Fruit fly (Drosophila melanogaster): ENCODE measurements around the gene CG13314.

Gene CG13314

DNA sequence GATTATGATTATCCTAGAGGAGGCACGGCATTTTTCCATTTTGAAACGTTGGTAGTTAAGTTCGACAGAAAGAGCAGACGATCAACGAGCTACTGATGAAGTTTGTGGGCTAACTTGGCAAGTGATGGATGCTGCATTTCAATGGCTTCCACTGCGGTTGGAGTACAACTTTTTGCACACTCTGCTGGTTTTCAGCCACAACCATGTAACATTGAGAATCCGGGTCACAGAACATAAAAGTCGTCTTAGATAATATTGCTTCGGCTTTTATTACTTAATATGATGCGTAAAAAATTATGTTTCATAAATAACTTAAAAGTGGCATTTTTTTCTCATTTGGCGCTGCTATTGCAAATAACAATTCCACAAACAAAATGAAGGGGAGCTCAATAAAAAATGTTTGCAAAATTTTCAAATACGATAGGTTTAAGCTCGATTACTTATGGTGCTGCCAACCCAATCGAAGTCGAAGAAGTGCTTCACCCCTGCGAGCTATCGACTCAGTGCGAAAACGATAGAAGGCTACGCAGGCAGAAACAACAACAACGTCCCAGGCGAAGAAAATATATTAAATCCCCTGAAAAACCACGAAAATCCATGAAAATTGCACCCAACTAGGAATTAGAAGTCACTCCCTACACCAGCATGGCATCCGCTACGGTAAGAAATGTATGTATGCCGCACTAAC, 15.1 kb upstream of the CG13314 start, which contains the start of the genes CG5653 and CG5021:
CG5653 (minus strand) TSS at position 51 of the 688 bp plus-strand sequence.
CG5021 (plus strand) TSS at position 506 of the 688 bp plus-strand sequence.
- TF ChIP-seq noc (tag; optimal IDR thresholded peaks at IDR 0.05) = no peak

- no peak for TF ChIP-seq noc (tag; optimal IDR thresholded peaks at IDR 0.05)
Observed at dm6 chr3L:8968437-8968836, 13.2 kb upstream of the CG13314 start, which contains the start of gene CG5026. TSS of gene CG5026 (plus strand) at chr3L:8968528.

DNA sequence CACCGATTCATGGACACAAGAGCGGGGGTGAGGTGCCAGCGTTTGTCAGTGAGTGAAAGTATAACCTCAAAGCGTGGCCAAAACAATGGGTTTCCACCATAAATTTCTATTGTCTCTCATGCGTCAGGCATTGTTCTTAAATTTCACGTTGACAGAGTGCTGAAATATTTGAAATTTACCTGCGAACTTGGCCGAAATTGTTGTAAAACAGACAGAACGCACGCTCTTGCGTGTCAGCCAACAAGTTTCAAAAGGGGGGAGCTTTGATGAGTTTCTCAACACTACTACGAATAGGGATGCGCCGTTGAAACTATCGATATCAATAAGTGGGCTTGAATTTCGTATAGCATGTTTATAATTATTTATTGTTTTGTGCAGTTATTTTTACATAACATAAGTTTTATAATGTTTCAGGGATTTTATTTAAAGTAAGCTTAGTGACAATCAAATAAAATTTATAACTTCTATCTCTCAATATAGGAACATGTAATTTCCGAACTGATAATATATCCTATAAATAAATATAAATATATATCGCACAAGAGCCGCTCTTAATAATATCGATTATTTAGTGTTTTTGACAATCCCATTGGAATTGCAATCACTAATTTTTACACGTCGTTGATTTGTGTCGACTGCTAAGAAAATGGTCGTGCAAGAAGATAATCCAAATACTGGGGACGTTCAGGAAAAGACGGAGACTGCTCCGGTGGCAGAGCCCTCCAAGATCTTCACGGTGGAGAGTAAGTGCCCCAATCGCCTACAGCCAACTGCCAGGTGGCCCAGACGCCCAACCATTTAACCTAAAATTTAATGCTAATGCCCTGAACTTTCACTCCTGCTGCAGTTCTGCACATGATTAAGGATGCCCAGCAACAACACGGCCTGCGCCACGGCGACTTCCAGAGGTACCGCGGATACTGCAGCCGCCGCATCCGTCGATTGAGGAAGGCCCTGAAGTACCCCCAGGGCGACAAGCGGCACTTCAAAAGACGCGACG, 6.8 kb upstream of the CG13314 start, which contains the start of the genes pix and Srp68:
pix (minus strand) TSS at position 288 of the 1,000 bp plus-strand sequence.
Srp68 (plus strand) TSS at position 569 of the 1,000 bp plus-strand sequence.
- TF ChIP-seq noc (tag; optimal IDR thresholded peaks at IDR 0.05) = peak; percentile 76

dm6 chr3L:8978678-8979413, 2.7 kb upstream of the CG13314 start:
- no peak for TF ChIP-seq noc (tag; optimal IDR thresholded peaks at IDR 0.05)

- no peak for TF ChIP-seq noc (tag; optimal IDR thresholded peaks at IDR 0.05)
Observed at dm6 chr3L:8979780-8980179, 1.8 kb upstream of the CG13314 start, which contains the start of gene CG5644. TSS of gene CG5644 (minus strand) at chr3L:8979880.

DNA sequence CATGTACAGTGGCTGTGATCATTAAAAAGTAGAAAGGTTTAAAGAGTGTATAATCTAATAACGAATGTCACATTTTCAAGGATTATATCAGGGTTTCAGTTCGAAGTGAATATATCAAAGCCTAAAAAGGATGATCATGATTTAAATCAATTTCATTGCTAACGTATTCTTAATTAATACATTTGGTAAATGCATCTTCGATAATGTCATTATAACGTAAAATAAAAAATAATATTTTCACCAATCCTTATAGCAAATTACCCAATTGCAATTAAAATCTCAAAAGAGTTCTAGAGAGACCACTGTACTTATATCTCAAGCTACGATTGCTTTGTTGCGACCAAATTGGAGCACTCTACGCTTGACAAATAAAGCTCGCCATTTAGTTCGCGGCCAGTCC, 449 bp downstream of the CG13314 start:
- no peak for TF ChIP-seq noc (tag; optimal IDR thresholded peaks at IDR 0.05)

DNA sequence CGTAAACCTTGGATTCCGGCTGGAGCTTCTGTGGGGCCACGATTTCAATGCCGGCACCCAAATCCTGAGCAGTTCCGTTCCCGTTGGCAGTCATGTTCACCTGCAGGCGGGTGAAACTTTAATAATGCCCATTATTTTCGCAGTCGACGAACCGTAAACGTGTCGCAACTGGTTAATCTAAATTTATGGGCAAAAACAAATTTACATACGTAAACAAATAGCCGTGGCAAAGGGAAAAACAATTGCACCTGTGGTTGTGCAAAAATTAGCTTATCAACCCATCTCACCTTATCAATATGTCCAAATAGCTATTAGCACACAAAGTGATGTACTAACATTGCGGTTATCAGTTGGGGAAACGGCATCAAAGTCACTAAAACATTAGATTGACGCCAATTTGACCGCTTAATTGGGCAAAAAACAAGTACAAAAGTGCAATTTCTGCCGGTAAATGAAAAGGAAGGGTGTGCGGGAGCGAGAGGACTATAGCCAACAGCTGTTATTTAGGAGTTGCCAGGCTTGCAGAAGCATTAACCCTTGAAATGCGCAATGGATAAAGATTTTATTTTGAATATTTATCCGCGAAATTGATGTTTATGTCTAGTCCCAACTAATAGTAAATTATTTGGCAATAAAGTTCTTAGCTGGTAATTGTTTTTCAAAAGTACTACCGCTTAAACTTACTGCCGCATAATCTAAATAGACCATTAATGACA, 3.7 kb downstream of the CG13314 start:
- TF ChIP-seq noc (tag; optimal IDR thresholded peaks at IDR 0.05) = no peak

dm6 chr3L:8985848-8986320, 4.3 kb downstream of the CG13314 start, which contains the start of gene Galk:
TSS of gene Galk (minus strand) at chr3L:8986091.
- peak; percentile 79 for TF ChIP-seq noc (tag; optimal IDR thresholded peaks at IDR 0.05)

DNA sequence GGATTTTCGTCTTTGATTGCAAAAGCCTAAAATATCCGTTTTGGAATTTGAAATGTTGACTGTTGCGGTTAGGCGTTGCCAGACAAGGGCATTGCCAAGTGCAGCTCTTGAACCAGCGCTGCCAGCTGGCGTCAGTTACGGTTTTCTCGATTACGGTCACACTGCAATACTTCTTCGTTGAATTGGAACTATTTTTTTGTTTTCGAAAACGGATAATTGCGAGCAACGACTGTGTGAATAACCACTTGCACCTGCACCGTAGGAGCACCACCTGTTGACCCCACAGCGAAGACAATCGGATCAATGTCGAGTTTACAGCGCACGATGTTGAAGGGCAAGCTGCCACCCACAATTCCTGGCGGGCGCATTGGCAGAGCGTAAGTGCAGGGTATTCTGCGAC, 5.0 kb downstream of the CG13314 start, which contains the start of gene CG5068:
CG5068 (plus strand) TSS at position 129 of the 400 bp plus-strand sequence.
- no peak for TF ChIP-seq noc (tag; optimal IDR thresholded peaks at IDR 0.05)

DNA sequence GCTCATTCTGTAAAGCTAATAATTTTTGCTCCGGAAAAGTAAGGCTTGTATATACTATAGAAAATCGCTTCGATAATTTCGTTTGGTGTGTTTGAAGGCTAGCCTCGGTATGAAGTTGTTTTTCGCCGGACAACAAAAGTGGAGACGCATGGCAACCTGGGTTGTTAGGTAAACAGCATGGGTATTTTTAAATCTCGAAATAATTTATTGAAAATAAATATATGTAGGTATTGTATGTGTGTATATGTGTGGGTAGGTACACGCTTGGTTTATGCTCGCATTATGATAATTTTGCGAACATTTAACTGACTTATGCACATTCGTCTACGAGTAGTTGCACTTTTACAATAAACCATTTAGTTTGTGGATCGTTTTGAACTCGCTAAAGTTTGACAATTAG, 8.5 kb downstream of the CG13314 start, which contains the start of gene CG5280:
CG5280 (minus strand) TSS at position 101 of the 400 bp plus-strand sequence.
- TF ChIP-seq noc (tag; optimal IDR thresholded peaks at IDR 0.05) = no peak

DNA sequence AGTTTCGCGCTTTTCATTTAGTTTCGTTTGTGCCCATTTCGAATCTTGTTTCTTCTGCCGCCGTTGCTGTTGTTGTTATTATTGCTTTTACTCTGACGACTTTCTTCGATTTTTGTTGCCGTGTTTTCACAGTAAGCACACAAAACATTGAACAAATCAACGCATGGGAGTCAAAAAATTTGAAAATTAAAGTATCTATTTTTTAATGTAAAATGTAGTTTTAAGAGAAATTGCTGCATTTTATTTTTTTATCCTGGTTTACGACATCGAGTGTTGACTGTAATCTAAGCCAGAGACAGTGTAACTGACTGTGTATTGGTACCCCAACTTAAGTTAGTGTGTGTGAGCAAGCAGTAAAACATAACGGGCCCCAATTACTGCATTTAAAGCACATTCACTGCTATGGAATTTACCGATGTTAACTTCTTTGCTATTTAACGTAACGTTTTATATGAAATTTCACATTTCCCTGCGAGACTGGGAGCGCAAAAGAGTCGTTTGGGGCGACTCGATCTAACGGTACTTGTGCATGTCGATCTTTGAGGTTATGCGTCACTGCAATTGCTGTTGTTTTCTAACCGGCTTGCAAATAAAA, 14.7 kb downstream of the CG13314 start:
- peak; percentile 83 for TF ChIP-seq noc (tag; optimal IDR thresholded peaks at IDR 0.05)

DNA sequence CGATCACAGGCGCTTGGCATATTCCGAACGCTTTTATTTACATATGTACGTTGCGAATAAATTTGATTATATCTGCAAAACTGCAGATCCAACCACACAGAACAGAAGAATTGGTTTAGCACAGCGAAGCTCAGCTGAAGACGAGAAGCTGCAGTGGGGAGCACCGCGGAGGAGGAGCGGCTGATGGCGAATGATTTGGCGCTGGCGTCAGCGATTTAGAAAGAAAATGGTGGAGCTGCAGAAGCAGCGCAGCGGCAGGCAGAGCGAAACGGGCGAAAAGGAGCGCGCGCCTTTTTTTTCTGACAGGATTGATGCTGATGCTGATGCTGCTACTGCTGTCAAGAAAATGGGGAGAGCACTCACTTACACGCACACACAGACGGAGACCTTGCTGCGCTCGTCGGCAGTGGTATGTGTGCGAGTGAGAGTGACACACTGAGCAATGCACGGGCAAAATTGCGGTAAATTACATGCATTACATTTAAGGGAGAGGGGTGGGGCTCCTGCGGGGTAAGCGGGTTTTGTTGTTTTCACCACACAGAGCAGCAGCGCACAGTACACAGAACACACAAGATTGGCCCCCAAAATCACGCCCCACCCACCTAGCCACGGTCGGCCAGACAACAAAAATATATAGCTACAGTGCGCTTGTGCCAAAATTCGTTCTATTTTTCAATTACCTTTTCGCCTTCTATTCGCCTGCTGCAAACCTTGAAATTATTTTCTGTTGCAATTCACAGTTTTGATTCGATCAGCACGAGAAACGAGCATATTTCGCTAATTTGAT, 15.5 kb downstream of the CG13314 start:
- TF ChIP-seq noc (tag; optimal IDR thresholded peaks at IDR 0.05) = no peak

- TF ChIP-seq noc (tag; optimal IDR thresholded peaks at IDR 0.05) = peak; percentile 31
Observed at dm6 chr3L:8997686-8998239, 16.2 kb downstream of the CG13314 start, which contains the start of the genes smg and CG5087. TSS of gene smg (minus strand) at chr3L:8997989. TSS of gene CG5087 (plus strand) at chr3L:8998184.

All from whole organism, larva.